Worm (Caenorhabditis elegans): ENCODE data around the gene mob-3.

DNA sequence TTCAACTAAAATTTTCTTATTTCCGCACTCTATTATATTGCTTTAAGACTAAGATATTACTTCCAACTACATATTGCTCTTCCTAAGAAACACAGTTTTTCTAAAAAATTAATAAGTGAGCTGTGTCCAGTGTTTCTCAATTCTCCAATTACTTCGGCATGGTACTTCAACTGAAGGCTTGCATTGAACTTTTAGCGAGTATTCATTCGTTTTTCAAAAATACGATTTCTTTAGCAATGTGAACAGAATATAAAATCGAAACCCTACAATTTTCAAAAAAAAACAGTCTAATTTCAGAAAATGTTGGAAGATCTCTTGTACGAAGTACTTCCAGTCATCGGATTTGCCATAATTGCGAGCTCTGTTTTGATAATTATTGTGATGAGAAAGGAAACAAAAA lies 32.2 kb upstream of the mob-3 start, which contains the start of gene srtx-1:
- TF ChIP-seq sea-1 (GFP tag; conservative IDR thresholded peaks at IDR 0.05) (no peak), tbx-11 (GFP tag; IDR thresholded peaks at IDR 0.05) (no peak), ama-1 (optimal IDR thresholded peaks at IDR 0.05) (no peak), ets-7 (tag; optimal IDR thresholded peaks at IDR 0.05) (no peak), aly-1 (tag; optimal IDR thresholded peaks at IDR 0.05) (no peak)
